Fruit fly (Drosophila melanogaster): ENCODE results near the gene CG12795.

CG12795 gene

dm6 chr2L:3435086-3435485 is 17.2 kb upstream of the CG12795 start (continued):
- TF ChIP-seq CG4820 (GFP tag; optimal IDR thresholded peaks at IDR 0.05) (peak; percentile 52), CG16779 (GFP tag; IDR thresholded peaks at IDR 0.05) (no peak), Lpt (GFP tag; optimal IDR thresholded peaks at IDR 0.05) (no peak), B-H1 (GFP tag; IDR thresholded peaks at IDR 0.05) (no peak), CG9609 (GFP tag; optimal IDR thresholded peaks at IDR 0.05) (peak; percentile 2), CG3281 (GFP tag; optimal IDR thresholded peaks at IDR 0.05) (no peak), Oaz (GFP tag; IDR thresholded peaks at IDR 0.05) (no peak)

- TF ChIP-seq esg (GFP tag; conservative IDR thresholded peaks at IDR 0.05) (0 out of 2 replicates have a peak, but pooled peaks have one; percentile 15), ken (GFP tag; IDR thresholded peaks at IDR 0.05) (no peak), H15 (GFP tag; IDR thresholded peaks at IDR 0.05) (no peak), Kr (GFP tag; optimal IDR thresholded peaks at IDR 0.05) (no peak), CG1024 (GFP tag; IDR thresholded peaks at IDR 0.05) (no peak), E2f1 (GFP tag; IDR thresholded peaks at IDR 0.05) (no peak), sisA (GFP tag; IDR thresholded peaks at IDR 0.05) (no peak), pan (optimal IDR thresholded peaks at IDR 0.05) (no peak), pan (GFP tag; optimal IDR thresholded peaks at IDR 0.05 in 1 of 2, IDR thresholded peaks at IDR 0.05 in 1 of 2) (peak in 1 of 2 experiments; percentile 59), al (GFP tag; IDR thresholded peaks at IDR 0.05) (no peak), CG17359 (tag; optimal IDR thresholded peaks at IDR 0.05) (peak; percentile 19), CG18619 (GFP tag; optimal IDR thresholded peaks at IDR 0.05) (no peak), seq (GFP tag; IDR thresholded peaks at IDR 0.05) (no peak), CG32532 (GFP tag; IDR thresholded peaks at IDR 0.05) (no peak), stc (GFP tag; IDR thresholded peaks at IDR 0.05) (0 out of 2 replicates have a peak, but pooled peaks have one; percentile 39), CG15269 (tag; optimal IDR thresholded peaks at IDR 0.05) (peak; percentile 23), CG10274 (GFP tag; optimal IDR thresholded peaks at IDR 0.05) (no peak), dmrt99B (tag; optimal IDR thresholded peaks at IDR 0.05) (peak; percentile 28), CG2678 (tag; optimal IDR thresholded peaks at IDR 0.05) (peak; percentile 13), zfh1 (GFP tag; IDR thresholded peaks at IDR 0.05) (no peak), CG5245 (GFP tag; optimal IDR thresholded peaks at IDR 0.05) (no peak), tup (GFP tag; optimal IDR thresholded peaks at IDR 0.05) (no peak), Dll (GFP tag; IDR thresholded peaks at IDR 0.05; ENCODE audit: partially characterized antibody) (no peak), CG14441 (GFP tag; IDR thresholded peaks at IDR 0.05) (peak; percentile 21; the same call in 1 of the 2 replicates), Drgx (GFP tag; IDR thresholded peaks at IDR 0.05) (peak; percentile 17; the same call in 1 of the 2 replicates), CG11504 (tag; optimal IDR thresholded peaks at IDR 0.05) (peak; percentile 13), HLH3B (GFP tag; IDR thresholded peaks at IDR 0.05) (0 out of 2 replicates have a peak, but pooled peaks have one; percentile 13), gem (tag; optimal IDR thresholded peaks at IDR 0.05) (peak; percentile 25), Hr51 (GFP tag; optimal IDR thresholded peaks at IDR 0.05) (peak in 1 of 2 experiments; percentile 44), insv (GFP tag; optimal IDR thresholded peaks at IDR 0.05) (no peak), CG12659 (GFP tag; optimal IDR thresholded peaks at IDR 0.05) (no peak), CG1603 (tag; optimal IDR thresholded peaks at IDR 0.05) (no peak), HLH4C (GFP tag; IDR thresholded peaks at IDR 0.05; ENCODE audit: partially characterized antibody) (no peak), CG2889 (GFP tag; IDR thresholded peaks at IDR 0.05) (no peak), CG5180 (GFP tag; optimal IDR thresholded peaks at IDR 0.05) (peak; percentile 54), Oli (tag; optimal IDR thresholded peaks at IDR 0.05) (peak; percentile 15)
Measured at dm6 chr2L:3436347-3436746, 15.9 kb upstream of the CG12795 start.
